Fruit fly (Drosophila melanogaster) S2 (cell line): ENCODE data around the gene Kr-h2.

ENCODE experiments used
- CG8478 ChIP-seq: fragments of >200 bp; optimal IDR thresholded peaks from 2 replicates; lab custom pipeline; 2018
- CTCF ChIP-seq, 2 experiments: fragments of >200 bp; optimal IDR thresholded peaks; 2 replicates each; lab custom pipeline; 2018

The Kr-h2 gene

DNA sequence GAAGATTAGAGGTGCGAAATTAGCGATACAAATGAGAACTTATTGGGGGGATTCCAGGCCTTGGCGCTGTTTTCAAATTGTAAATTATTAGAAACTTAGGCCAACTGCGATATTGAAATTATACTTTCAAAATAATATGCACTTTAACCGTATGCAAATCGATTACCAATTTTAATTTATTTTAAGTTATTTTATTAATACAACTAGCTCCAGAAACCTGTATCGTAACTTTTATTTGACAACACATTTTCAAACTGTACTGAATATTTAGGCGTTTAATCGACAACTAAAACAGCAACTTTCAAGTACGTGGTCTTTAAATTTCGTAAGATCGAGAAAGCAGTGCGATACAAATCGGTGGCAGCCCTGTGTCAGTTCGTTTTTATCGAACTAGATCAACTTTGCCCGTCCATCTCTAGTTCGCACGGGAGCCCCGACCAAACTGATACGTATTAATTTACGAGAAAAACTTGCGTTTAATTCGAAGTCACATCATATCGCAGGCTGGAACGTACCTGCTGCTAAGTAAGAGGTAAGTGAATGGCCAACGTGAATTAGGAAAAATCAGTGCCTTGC is at the start of gene Kr-h2, which contains the start of gene CG9154:
TSS of gene Kr-h2 (plus strand) at position 335 of the 576 bp plus-strand sequence.
TSS of gene CG9154 (minus strand) at position 31 of the 576 bp plus-strand sequence.
- TF ChIP-seq CTCF (optimal IDR thresholded peaks at IDR 0.05; lab: Kevin White, UChicago) (peak in 1 of 2 experiments; percentile 37), CG8478 (lab: Kevin White, UChicago) (no peak)

DNA sequence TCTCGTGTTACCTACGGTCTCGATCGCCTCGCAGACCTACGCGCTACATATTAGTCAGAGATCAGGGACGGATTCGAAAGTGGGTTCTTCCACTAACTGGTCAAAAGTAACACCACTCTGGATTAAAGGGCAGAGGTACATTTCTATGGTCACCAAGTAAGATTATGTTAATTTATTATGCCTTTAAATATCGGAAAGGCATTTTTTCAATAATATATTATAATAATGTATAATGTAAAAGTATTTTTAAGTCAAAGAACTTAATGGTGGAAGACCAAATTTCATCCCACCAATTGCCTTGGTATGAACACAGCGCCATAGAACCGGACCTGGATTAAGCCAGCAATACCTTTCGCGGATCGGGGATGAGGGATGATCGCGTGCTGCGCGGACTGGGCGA is 48.0 kb upstream of the Kr-h2 start:
- TF ChIP-seq CG8478 (lab: Kevin White, UChicago) (no peak), CTCF (optimal IDR thresholded peaks at IDR 0.05; lab: Kevin White, UChicago) (no peak)

DNA sequence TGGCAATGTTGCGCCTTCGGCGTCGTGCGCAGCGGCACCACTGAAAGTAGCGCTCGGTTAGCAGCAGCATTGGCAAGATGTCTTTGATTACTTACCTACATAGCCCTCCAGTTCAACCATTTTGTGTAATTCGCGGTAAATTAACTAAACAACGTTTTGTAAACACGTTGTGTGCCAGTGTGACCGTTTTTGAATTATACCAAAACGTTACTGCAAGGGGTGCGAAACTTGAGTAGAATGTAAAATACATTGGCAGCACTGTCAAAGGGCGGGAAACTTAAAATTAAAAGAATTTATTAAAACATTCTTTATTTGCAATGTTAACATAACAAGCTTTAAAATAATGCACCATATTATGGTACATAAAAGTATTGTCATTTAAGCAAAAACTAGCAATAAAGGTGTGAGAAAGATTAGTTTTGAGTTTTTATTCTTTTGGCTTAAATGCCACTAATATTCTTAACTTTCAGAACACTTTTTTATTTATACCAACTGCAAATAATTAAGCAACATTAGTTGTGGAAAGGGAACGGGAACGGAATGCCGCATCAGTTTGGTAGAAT is 46.4 kb upstream of the Kr-h2 start, which contains the start of gene CG9107:
TSS of gene CG9107 (minus strand) at position 195 of the 563 bp plus-strand sequence.
- TF ChIP-seq CTCF (optimal IDR thresholded peaks at IDR 0.05; lab: Kevin White, UChicago) (peak in 1 of 2 experiments; percentile 37), CG8478 (lab: Kevin White, UChicago) (no peak)

DNA sequence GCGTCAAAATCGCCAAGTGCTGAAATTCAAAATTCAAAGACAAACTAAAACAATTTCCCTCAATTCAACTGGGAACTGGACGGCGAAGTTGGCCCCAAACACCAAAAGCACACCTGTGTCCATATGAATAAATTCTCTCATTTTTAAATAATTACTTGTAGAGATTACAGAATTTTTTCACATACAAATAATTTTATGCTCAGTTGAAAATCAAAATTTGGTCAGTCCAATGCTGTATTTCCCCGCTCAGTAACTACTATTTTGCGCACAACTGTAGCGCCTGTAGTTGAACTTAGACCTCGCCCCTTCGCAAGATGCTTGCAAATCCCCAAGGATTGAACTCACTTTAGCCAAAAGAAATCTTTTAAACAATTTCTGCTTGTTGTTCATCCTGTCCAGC is 42.1 kb upstream of the Kr-h2 start:
- TF ChIP-seq CTCF (optimal IDR thresholded peaks at IDR 0.05; lab: Kevin White, UChicago) (no peak), CG8478 (lab: Kevin White, UChicago) (no peak)

DNA sequence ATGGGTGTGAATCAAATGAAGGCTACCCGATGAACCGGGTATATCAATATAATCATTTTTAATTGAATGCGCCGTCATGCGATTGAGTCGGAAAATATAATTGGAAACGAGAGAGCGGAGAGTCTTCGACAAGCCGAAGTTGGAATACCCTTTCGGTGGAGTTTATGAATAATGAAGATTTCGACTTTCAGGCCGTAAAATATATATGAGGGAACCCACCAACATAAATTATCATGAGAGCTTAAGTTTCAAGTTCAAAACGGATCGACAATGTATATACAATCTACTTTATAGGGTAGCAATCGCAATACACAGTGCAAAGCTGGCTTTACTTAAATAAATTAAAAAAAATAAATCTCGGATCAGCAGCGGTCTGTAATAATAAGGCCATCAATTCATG is 39.0 kb upstream of the Kr-h2 start:
- TF ChIP-seq CG8478 (lab: Kevin White, UChicago) (no peak), CTCF (optimal IDR thresholded peaks at IDR 0.05; lab: Kevin White, UChicago) (no peak)

DNA sequence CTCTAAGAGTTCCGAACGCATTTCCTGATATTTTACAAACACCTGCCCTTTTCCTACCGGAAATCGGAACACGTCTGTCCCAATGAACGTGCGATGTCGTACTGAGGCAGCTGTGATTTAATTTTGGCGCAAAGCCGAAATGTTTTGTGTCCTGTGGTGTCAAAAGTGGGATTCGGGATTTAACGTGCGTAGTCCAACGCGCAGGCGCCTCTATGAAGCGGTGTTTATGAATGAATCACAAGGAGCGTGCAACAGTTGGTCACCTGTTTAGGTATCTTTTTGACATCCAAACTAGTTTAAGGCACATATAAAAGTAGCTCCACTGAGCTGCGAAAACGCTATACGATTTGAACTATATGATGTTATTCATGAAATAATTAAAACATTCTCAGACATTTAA is 36.4 kb upstream of the Kr-h2 start, which contains the start of gene CG9109:
TSS of gene CG9109 (minus strand) at position 80 of the 400 bp plus-strand sequence.
- no peak for TF ChIP-seq CTCF (optimal IDR thresholded peaks at IDR 0.05; lab: Kevin White, UChicago)

DNA sequence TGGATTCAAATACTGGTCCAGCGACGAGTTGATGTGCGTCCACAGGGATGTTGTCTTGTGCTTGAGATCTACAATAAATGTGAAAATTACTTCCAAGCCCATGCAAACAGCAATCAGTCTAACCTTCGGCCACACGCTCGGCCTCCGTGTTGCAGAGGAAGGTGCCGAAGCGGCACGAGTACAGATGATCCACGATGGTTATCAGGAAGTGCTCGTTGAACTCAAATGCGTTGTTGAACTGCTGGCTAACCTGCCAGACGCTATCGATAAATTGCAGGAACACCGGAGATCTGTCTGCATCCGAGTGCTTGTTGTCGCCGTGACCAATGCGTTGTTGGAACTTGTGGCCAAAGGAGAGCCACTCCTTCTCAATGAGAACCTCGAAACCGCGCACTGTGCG is 35.6 kb upstream of the Kr-h2 start:
- TF ChIP-seq CTCF (optimal IDR thresholded peaks at IDR 0.05; lab: Kevin White, UChicago) (no peak), CG8478 (lab: Kevin White, UChicago) (no peak)

DNA sequence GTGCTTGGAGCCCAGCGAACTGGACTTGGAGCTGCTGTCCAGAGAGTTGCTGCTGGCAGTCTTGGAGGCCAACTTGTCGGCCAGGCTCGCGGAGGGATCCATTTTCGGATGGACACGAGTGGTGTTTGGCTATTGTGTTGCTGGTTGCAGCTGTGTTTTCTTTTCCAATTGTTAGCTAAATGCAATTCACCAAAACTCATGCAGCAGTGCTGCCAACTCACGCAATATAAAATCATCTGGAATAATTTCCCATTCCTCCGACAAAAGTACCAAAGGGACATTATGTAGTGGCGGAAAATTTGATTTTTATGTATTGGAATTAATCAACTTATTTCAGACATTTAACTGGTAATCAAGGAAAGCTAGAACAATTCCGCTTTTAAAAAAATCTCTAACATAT is 34.1 kb upstream of the Kr-h2 start, which contains the start of gene mtm:
TSS of gene mtm (minus strand) at position 306 of the 400 bp plus-strand sequence.
- TF ChIP-seq CTCF (optimal IDR thresholded peaks at IDR 0.05; lab: Kevin White, UChicago) (no peak), CG8478 (lab: Kevin White, UChicago) (no peak)

DNA sequence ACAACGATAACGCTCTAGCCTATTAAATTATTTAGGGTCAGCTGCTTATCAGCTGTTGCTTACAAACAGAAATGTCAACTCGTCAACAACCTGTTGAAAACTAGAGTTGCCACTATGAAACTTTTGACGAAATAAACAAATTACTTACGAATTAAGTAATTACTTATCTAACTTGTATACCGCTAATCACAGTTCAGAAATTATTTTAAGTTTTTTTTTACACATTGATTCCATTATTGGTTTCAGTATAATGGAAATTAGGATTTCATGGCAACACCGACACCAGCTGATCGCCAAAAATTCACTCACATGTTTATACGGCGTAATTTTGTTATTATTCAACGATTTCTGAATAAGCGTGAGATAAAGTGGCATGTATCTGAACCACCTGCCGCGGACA is 33.0 kb upstream of the Kr-h2 start, which contains the start of the genes CG9117 and CG31643:
TSS of gene CG9117 (minus strand) at position 73 of the 400 bp plus-strand sequence.
TSS of gene CG31643 (plus strand) at position 288 of the 400 bp plus-strand sequence.
- TF ChIP-seq CG8478 (lab: Kevin White, UChicago) (no peak), CTCF (optimal IDR thresholded peaks at IDR 0.05; lab: Kevin White, UChicago) (no peak)

DNA sequence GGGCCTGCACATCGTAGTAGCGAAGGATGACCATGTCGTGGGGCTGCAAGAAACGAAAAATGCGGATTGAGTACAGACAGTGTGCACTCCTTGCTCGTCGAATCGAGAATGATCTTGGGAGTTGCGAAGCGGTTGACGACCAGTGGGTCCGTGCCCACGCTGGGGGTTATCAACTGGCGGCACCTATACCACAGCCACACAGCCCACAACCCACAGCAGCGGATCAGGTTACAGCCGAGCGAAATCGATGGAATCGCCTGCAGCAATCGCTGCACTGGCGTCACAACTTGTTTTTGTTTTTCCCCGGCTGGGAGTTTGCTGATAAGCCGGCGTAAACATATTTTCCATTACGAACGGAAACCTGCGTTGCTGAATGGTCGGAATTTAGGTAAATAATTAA is 25.3 kb upstream of the Kr-h2 start:
- TF ChIP-seq CG8478 (lab: Kevin White, UChicago): no peak
- TF ChIP-seq CTCF (optimal IDR thresholded peaks at IDR 0.05; lab: Kevin White, UChicago): no peak

DNA sequence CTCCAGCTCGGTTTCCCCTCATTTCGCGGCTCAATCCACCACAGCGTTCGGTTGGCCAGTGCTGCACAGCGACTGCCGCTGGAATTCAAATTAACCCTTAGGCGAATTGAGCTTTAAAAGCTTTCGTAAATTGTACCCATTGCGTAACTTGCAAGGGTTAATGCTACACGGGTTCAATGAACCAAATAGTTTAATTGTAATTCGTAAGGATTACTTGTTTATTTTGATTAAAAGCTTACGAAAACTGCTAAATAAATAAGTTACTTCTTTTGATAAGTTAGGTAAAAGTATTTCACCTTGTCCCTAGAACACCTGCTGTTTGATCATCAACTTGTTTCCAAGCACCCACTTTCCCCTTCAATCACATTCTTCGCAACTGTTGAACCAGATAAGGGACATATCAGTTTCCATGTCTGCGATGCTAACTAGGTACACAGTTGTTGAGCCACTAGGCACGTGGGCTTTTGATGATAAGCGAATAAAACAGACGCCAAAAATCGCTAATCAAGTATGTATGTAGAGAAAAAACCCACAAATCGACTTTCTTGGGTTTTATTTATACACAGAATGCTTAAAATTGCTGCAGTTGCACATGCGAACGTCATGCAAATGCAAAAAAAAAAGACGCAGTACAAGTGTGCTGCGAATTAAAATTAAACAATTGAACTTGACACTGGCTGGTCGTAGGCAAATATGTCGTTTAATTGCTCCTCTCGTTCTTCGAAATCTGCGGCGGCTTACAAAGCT is 24.6 kb upstream of the Kr-h2 start, which contains the start of gene Pfas:
TSS of gene Pfas (minus strand) at position 79 of the 747 bp plus-strand sequence.
- TF ChIP-seq CTCF (optimal IDR thresholded peaks at IDR 0.05; lab: Kevin White, UChicago) (no peak), CG8478 (lab: Kevin White, UChicago) (no peak)

DNA sequence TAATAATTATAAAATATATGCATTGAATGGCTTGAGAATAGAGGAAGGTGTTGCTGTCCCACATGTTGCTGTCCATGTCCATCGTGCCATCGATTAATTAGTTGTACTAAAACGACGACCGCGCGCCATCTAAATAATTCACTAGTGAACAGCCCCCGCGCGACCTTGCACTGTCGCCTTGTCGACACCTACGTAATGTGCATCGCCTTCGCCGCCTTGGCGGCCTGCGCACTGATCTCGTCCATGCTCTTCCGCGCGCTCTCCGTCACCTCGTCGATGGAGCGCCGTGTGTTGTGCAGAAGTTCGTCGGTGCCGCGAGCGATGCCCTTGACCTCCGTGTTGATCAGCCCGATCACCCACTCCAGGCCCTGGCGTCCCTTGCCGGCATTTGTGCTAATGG is 23.9 kb upstream of the Kr-h2 start:
- TF ChIP-seq CG8478 (lab: Kevin White, UChicago) (no peak), CTCF (optimal IDR thresholded peaks at IDR 0.05; lab: Kevin White, UChicago) (no peak)

DNA sequence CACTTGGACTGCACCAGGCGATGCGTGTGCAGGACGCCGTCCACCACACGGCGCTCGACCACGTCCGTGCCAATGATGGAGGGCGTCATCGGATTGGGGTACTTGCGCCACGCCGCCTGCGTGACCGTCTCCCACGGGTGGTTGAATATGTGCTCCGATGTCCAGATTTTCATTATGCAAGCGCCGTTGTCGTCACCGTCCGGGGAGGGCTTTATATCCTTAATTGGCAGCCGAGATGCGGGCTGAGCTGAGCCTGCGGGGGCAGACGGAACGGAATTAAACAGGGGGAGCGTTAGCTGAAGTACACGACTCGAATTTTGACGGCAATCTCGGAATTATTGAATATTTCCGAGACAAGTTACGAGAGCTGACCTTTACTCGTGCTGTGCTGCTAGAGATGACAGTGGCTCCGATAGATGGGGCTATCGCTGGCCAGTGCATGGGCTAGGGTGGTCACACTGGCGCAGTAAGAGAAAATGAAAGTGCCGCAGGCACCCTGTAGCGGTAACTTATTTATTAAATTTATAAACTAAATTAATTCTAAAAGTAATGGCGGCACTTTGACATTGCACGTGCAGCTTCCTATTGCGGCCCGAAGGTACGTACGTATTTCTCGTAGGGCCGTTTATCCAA is 23.1 kb upstream of the Kr-h2 start, which contains the start of gene IPIP:
TSS of gene IPIP (plus strand) at position 475 of the 633 bp plus-strand sequence.
- peak in 1 of 2 experiments; percentile 38 for TF ChIP-seq CTCF (optimal IDR thresholded peaks at IDR 0.05; lab: Kevin White, UChicago)
- TF ChIP-seq CG8478 (lab: Kevin White, UChicago): no peak

DNA sequence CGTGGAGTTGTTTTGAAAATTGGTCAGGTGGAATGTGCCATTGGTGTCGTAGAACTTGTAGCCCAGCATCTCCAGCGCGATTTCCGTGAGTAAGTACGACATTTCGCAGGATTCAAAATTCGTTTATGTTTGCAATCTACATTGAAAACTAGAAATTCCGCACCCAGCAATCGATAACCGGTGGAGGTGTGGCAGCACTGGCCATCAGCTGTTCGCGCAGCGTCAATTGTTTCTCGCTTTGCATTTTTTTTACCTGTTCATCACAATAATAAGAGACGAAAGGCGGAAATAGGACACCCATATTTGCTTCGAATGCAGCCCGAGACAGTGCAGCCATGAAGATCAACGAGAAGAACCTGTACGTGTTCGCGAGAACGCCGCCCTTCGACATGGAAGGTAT is 22.2 kb upstream of the Kr-h2 start, which contains the start of the genes CG34179 and slmo:
TSS of gene CG34179 (minus strand) at position 165 of the 400 bp plus-strand sequence.
TSS of gene slmo (minus strand) at position 165 of the 400 bp plus-strand sequence.
- no peak for TF ChIP-seq CG8478 (lab: Kevin White, UChicago)
- no peak for TF ChIP-seq CTCF (optimal IDR thresholded peaks at IDR 0.05; lab: Kevin White, UChicago)
